Worm (Caenorhabditis elegans) whole organism, L4 larva: ENCODE measurements around the gene nstp-5.

Source experiments
- ZK337.2 ChIP-seq: fragments of 200-800 bp; sonication (Bioruptor generic); IDR thresholded peaks from 2 replicates; pipeline ENCODE4 v1.3.6; 2022; ENCODE audit warnings: missing genetic modification reagents, missing genetic modification characterization, missing compliant biosample characterization
- ama-1 ChIP-seq: fragments of 150-350 bp; optimal IDR thresholded peaks from 2 replicates; lab custom pipeline; 2014; ENCODE audit warnings: inconsistent platforms, mixed read lengths
- ceh-28 ChIP-seq: fragments of 150-350 bp; optimal IDR thresholded peaks from 2 replicates; lab custom pipeline; 2014; ENCODE audit warnings: missing biosample characterization, missing genetic modification reagents, missing genetic modification characterization
- egl-27 ChIP-seq: sonication (generic microtip); optimal IDR thresholded peaks from 3 replicates; lab custom pipeline; 2017; ENCODE audit warnings: missing biosample characterization, missing genetic modification reagents, missing genetic modification characterization
- fkh-10 ChIP-seq: fragments of 150-350 bp; optimal IDR thresholded peaks from 2 replicates; lab custom pipeline; 2014; ENCODE audit warnings: missing biosample characterization, missing genetic modification reagents, missing genetic modification characterization
- hlh-11 ChIP-seq: fragments of 200-800 bp; sonication (Bioruptor generic); optimal IDR thresholded peaks from 2 replicates; lab custom pipeline; 2018; ENCODE audit warnings: mild to moderate bottlenecking, missing genetic modification characterization, missing compliant biosample characterization
- hlh-30 ChIP-seq: sonication (generic microtip); optimal IDR thresholded peaks from 2 replicates; lab custom pipeline; 2017; ENCODE audit warnings: antibody characterized with exemption, mild to moderate bottlenecking, missing genetic modification characterization, missing compliant biosample characterization; ENCODE audit not compliant: insufficient read depth
- lin-39 ChIP-seq: fragments of 150-350 bp; optimal IDR thresholded peaks from 2 replicates; lab custom pipeline; 2014; ENCODE audit warnings: missing biosample characterization, missing genetic modification reagents, missing genetic modification characterization
- nhr-11 ChIP-seq: fragments of 150-350 bp; optimal IDR thresholded peaks from 2 replicates; lab custom pipeline; 2014; ENCODE audit warnings: missing biosample characterization, missing genetic modification characterization
- nhr-28 ChIP-seq: fragments of 150-350 bp; optimal IDR thresholded peaks from 2 replicates; lab custom pipeline; 2014; ENCODE audit warnings: missing biosample characterization, missing genetic modification characterization
- nhr-42 ChIP-seq: fragments of 200-800 bp; sonication (Bioruptor generic); IDR thresholded peaks from 2 replicates; pipeline ENCODE4 v1.3.6; 2022; ENCODE audit warnings: missing genetic modification characterization, missing compliant biosample characterization
- snpc-4 ChIP-seq: fragments of 150-350 bp; optimal IDR thresholded peaks from 2 replicates; lab custom pipeline; 2014; ENCODE audit warnings: missing biosample characterization, missing genetic modification characterization
- ztf-11 ChIP-seq: fragments of 150-350 bp; optimal IDR thresholded peaks from 2 replicates; lab custom pipeline; 2014; ENCODE audit warnings: missing biosample characterization, missing genetic modification characterization

- TF ChIP-seq ZK337.2 (GFP tag; lab: Robert Waterston, UW) = no peak
- no peak for TF ChIP-seq egl-27 (tag; lab: Kevin White, UChicago)
- no peak for TF ChIP-seq lin-39 (tag; lab: Kevin White, UChicago)
- no peak for TF ChIP-seq nhr-11 (tag; lab: Kevin White, UChicago)
- TF ChIP-seq snpc-4 (tag; lab: Kevin White, UChicago) = no peak
- TF ChIP-seq ama-1 (lab: Kevin White, UChicago) = no peak
- no peak for TF ChIP-seq ztf-11
- no peak for TF ChIP-seq hlh-30 (tag; lab: Kevin White, UChicago)
- no peak for TF ChIP-seq ceh-28
- TF ChIP-seq nhr-42 = no peak
- no peak for TF ChIP-seq nhr-28 (tag; lab: Kevin White, UChicago)
- no peak for TF ChIP-seq hlh-11 (tag; lab: Kevin White, UChicago)
- no peak for TF ChIP-seq fkh-10 (GFP tag; lab: Kevin White, UChicago)
These were observed 38.7 kb upstream of the nstp-5 start for ce11 chrIV:12816636-12817035.
